Fruit fly (Drosophila melanogaster) whole organism, prepupa: ENCODE measurements around the gene GC.

ENCODE experiments used
- Blimp-1 ChIP-seq: fragments of 200-800 bp; sonication (Bioruptor generic); optimal IDR thresholded peaks from 3 replicates; lab custom pipeline; 2017; ENCODE audit warnings: missing biosample characterization, missing genetic modification characterization, mild to moderate bottlenecking, moderate library complexity, missing genetic modification reagents
- CG10631 ChIP-seq: fragments of 200-800 bp; sonication (Bioruptor generic); optimal IDR thresholded peaks from 2 replicates; lab custom pipeline; 2016; ENCODE audit warnings: missing biosample characterization, missing genetic modification characterization
- CG11294 ChIP-seq: fragments of 200-800 bp; sonication (Bioruptor generic); IDR thresholded peaks from 2 replicates; pipeline ENCODE4 v1.3.6; 2022; ENCODE audit warnings: missing biosample characterization, missing genetic modification characterization
- CG11762 ChIP-seq: fragments of 200-800 bp; sonication (Bioruptor generic); optimal IDR thresholded peaks from 3 replicates; lab custom pipeline; 2016; ENCODE audit warnings: missing biosample characterization, missing genetic modification characterization; ENCODE audit not compliant: insufficient read depth
- CG11902 ChIP-seq: fragments of 200-800 bp; sonication (Bioruptor generic); optimal IDR thresholded peaks from 3 replicates; lab custom pipeline; 2016; ENCODE audit warnings: missing biosample characterization, missing genetic modification characterization
- CG15336 ChIP-seq: fragments of 200-800 bp; sonication (Bioruptor generic); IDR thresholded peaks from 2 replicates; pipeline ENCODE4 v1.3.6; 2022; ENCODE audit warnings: missing biosample characterization, missing genetic modification characterization
- CG1621 ChIP-seq: fragments of 200-800 bp; sonication (Bioruptor generic); optimal IDR thresholded peaks from 3 replicates; lab custom pipeline; 2018; ENCODE audit warnings: missing biosample characterization, mild to moderate bottlenecking, missing genetic modification characterization
- CG16779 ChIP-seq: fragments of 200-800 bp; sonication (Bioruptor generic); optimal IDR thresholded peaks from 3 replicates; lab custom pipeline; 2017; ENCODE audit warnings: missing biosample characterization, mild to moderate bottlenecking, missing genetic modification characterization
- CG3032 ChIP-seq: fragments of 200-800 bp; optimal IDR thresholded peaks from 2 replicates; lab custom pipeline; 2019; ENCODE audit warnings: missing biosample characterization, mild to moderate bottlenecking, missing genetic modification characterization, moderate library complexity
- CG31627 ChIP-seq: fragments of 200-800 bp; sonication (Bioruptor generic); optimal IDR thresholded peaks from 3 replicates; lab custom pipeline; 2016; ENCODE audit warnings: missing biosample characterization, missing genetic modification characterization
- CG32006 ChIP-seq: fragments of 200-800 bp; sonication (Bioruptor generic); optimal IDR thresholded peaks from 3 replicates; lab custom pipeline; 2017; ENCODE audit warnings: missing biosample characterization, mild to moderate bottlenecking, missing genetic modification characterization
- CG34406 ChIP-seq: fragments of 200-800 bp; sonication (Bioruptor generic); optimal IDR thresholded peaks from 3 replicates; lab custom pipeline; 2016; ENCODE audit warnings: missing biosample characterization, missing genetic modification characterization
- CG3919 ChIP-seq: fragments of 200-800 bp; sonication (Bioruptor generic); optimal IDR thresholded peaks from 3 replicates; lab custom pipeline; 2016; ENCODE audit warnings: missing biosample characterization, missing genetic modification characterization
- CG4318 ChIP-seq: fragments of 200-800 bp; sonication (Bioruptor generic); optimal IDR thresholded peaks from 3 replicates; lab custom pipeline; 2017; ENCODE audit warnings: missing biosample characterization, mild to moderate bottlenecking, missing genetic modification characterization
- CG6276 ChIP-seq: fragments of 200-800 bp; sonication (Bioruptor generic); optimal IDR thresholded peaks from 2 replicates; lab custom pipeline; 2017; ENCODE audit warnings: missing biosample characterization, mild to moderate bottlenecking, missing genetic modification characterization
- CG6792 ChIP-seq: fragments of 200-800 bp; sonication (Bioruptor generic); optimal IDR thresholded peaks from 3 replicates; lab custom pipeline; 2016; ENCODE audit warnings: missing biosample characterization, missing genetic modification characterization
- CG6854 ChIP-seq: fragments of 200-800 bp; sonication (Bioruptor generic); optimal IDR thresholded peaks from 2 replicates; lab custom pipeline; 2017; ENCODE audit warnings: missing biosample characterization, mild to moderate bottlenecking, missing genetic modification characterization
- CG7368 ChIP-seq: fragments of 200-800 bp; sonication (Bioruptor generic); optimal IDR thresholded peaks from 3 replicates; lab custom pipeline; 2016; ENCODE audit warnings: missing biosample characterization, missing genetic modification characterization
- CG8319 ChIP-seq: fragments of 200-800 bp; sonication (Bioruptor generic); optimal IDR thresholded peaks from 3 replicates; lab custom pipeline; 2016; ENCODE audit warnings: missing biosample characterization, missing genetic modification characterization
- Eip75B ChIP-seq: fragments of 200-800 bp; sonication (Bioruptor generic); optimal IDR thresholded peaks from 3 replicates; lab custom pipeline; 2016; ENCODE audit warnings: missing biosample characterization, missing genetic modification characterization
- Eip78C ChIP-seq: fragments of 200-800 bp; sonication (Bioruptor generic); peaks from one replicate; lab custom pipeline; 2016; ENCODE audit warnings: missing biosample characterization, missing genetic modification characterization
- Eip93F ChIP-seq: fragments of 200-800 bp; sonication (Bioruptor generic); optimal IDR thresholded peaks from 2 replicates; lab custom pipeline; 2016; ENCODE audit warnings: missing biosample characterization, mild to moderate bottlenecking, missing genetic modification characterization
- Ets96B ChIP-seq: fragments of 200-800 bp; optimal IDR thresholded peaks from 2 replicates; lab custom pipeline; 2019; ENCODE audit warnings: missing biosample characterization, mild to moderate bottlenecking, missing genetic modification characterization, moderate library complexity
- Gug ChIP-seq: fragments of 200-800 bp; sonication (Bioruptor generic); IDR thresholded peaks from 2 replicates; pipeline ENCODE4 v1.3.6; 2022; ENCODE audit warnings: missing biosample characterization, missing genetic modification characterization
- Hr38 ChIP-seq: sonication (Bioruptor generic); optimal IDR thresholded peaks from 2 replicates; lab custom pipeline; 2016; ENCODE audit warnings: missing biosample characterization, missing genetic modification characterization
- Lpt ChIP-seq: fragments of 200-800 bp; sonication (Bioruptor generic); optimal IDR thresholded peaks from 3 replicates; lab custom pipeline; 2016; ENCODE audit warnings: missing biosample characterization, missing genetic modification characterization
- Met ChIP-seq: fragments of 200-800 bp; sonication (Bioruptor generic); optimal IDR thresholded peaks from 3 replicates; lab custom pipeline; 2016; ENCODE audit warnings: missing biosample characterization, missing genetic modification characterization
- OdsH ChIP-seq: fragments of 200-800 bp; sonication (Bioruptor generic); optimal IDR thresholded peaks from 3 replicates; lab custom pipeline; 2016; ENCODE audit warnings: missing biosample characterization, missing genetic modification characterization
- Smox ChIP-seq: fragments of 200-800 bp; sonication (Bioruptor generic); optimal IDR thresholded peaks from 3 replicates; lab custom pipeline; 2016; ENCODE audit warnings: missing biosample characterization, missing genetic modification characterization
- Sox14 ChIP-seq: fragments of 200-800 bp; sonication (Bioruptor generic); optimal IDR thresholded peaks from 3 replicates; lab custom pipeline; 2016; ENCODE audit warnings: missing biosample characterization, missing genetic modification characterization
- Sox15 ChIP-seq: fragments of 200-800 bp; sonication (Bioruptor generic); optimal IDR thresholded peaks from 3 replicates; lab custom pipeline; 2016; ENCODE audit warnings: missing biosample characterization, missing genetic modification characterization
- achi ChIP-seq: fragments of 200-800 bp; sonication (Bioruptor generic); optimal IDR thresholded peaks from 3 replicates; lab custom pipeline; 2016; ENCODE audit warnings: missing biosample characterization, missing genetic modification characterization
- cyc ChIP-seq: fragments of 200-800 bp; sonication (Bioruptor generic); optimal IDR thresholded peaks from 3 replicates; lab custom pipeline; 2016; ENCODE audit warnings: missing biosample characterization, missing genetic modification characterization
- dsx ChIP-seq: fragments of 200-800 bp; optimal IDR thresholded peaks from 3 replicates; lab custom pipeline; 2019; ENCODE audit warnings: missing biosample characterization, mild to moderate bottlenecking, missing genetic modification characterization, moderate library complexity; ENCODE audit not compliant: poor library complexity, severe bottlenecking
- esn ChIP-seq: fragments of 200-800 bp; sonication (Bioruptor generic); optimal IDR thresholded peaks from 2 replicates; lab custom pipeline; 2016; ENCODE audit warnings: missing biosample characterization, mild to moderate bottlenecking, missing genetic modification characterization, moderate library complexity
- fd59A ChIP-seq: fragments of 200-800 bp; sonication (Bioruptor generic); optimal IDR thresholded peaks from 2 replicates; lab custom pipeline; 2017; ENCODE audit warnings: missing biosample characterization, mild to moderate bottlenecking, missing genetic modification characterization, missing genetic modification reagents
- fd85E ChIP-seq: fragments of 200-800 bp; sonication (Bioruptor generic); optimal IDR thresholded peaks from 3 replicates; lab custom pipeline; 2016; ENCODE audit warnings: missing biosample characterization, missing genetic modification characterization
- fkh ChIP-seq: fragments of 200-800 bp; sonication (Bioruptor generic); optimal IDR thresholded peaks from 3 replicates; lab custom pipeline; 2017; ENCODE audit warnings: missing biosample characterization, mild to moderate bottlenecking, missing genetic modification characterization, moderate library complexity
- net ChIP-seq: fragments of 200-800 bp; sonication (Bioruptor generic); optimal IDR thresholded peaks from 3 replicates; lab custom pipeline; 2016; ENCODE audit warnings: missing biosample characterization, missing genetic modification characterization
- pdm3 ChIP-seq: fragments of 200-800 bp; sonication (Bioruptor generic); optimal IDR thresholded peaks from 3 replicates; lab custom pipeline; 2016; ENCODE audit warnings: missing biosample characterization, missing genetic modification characterization
- spab ChIP-seq: fragments of 200-800 bp; sonication (Bioruptor generic); optimal IDR thresholded peaks from 2 replicates; lab custom pipeline; 2017; ENCODE audit warnings: missing biosample characterization, mild to moderate bottlenecking, missing genetic modification characterization, missing genetic modification reagents
- svp ChIP-seq: fragments of 200-800 bp; sonication (Bioruptor generic); peaks from one replicate; lab custom pipeline; 2016; ENCODE audit warnings: missing biosample characterization, missing genetic modification characterization
- topi ChIP-seq: fragments of 200-800 bp; sonication (Bioruptor generic); optimal IDR thresholded peaks from 3 replicates; lab custom pipeline; 2016; ENCODE audit warnings: missing biosample characterization, missing genetic modification characterization
- vri ChIP-seq: fragments of 200-800 bp; sonication (Bioruptor generic); optimal IDR thresholded peaks from 3 replicates; lab custom pipeline; 2016; ENCODE audit warnings: missing biosample characterization, mild to moderate bottlenecking, missing genetic modification characterization

Gene GC

dm6 chr3L:1636886-1637285 lies 7.8 kb upstream of the GC start:
- TF ChIP-seq topi (GFP tag; lab: Kevin White, UChicago) (no peak), CG11294 (GFP tag; lab: Robert Waterston, UW) (no peak), CG4318 (no peak), CG3919 (GFP tag; lab: Kevin White, UChicago) (no peak), fd59A (no peak), OdsH (GFP tag; lab: Kevin White, UChicago) (no peak), CG6792 (GFP tag; lab: Kevin White, UChicago) (no peak), Gug (GFP tag; lab: Robert Waterston, UW) (no peak), Met (no peak), CG8319 (GFP tag; lab: Kevin White, UChicago) (no peak), svp (GFP tag; lab: Kevin White, UChicago) (no peak), CG3032 (tag; lab: Kevin White, UChicago) (no peak), fd85E (no peak), CG6276 (no peak), achi (GFP tag; lab: Kevin White, UChicago) (no peak), CG31627 (GFP tag; lab: Kevin White, UChicago) (no peak), CG15336 (GFP tag; lab: Robert Waterston, UW) (no peak), Sox15 (GFP tag; lab: Kevin White, UChicago) (no peak), cyc (no peak), net (GFP tag; lab: Kevin White, UChicago) (no peak)
- TF ChIP-seq, all 60 proteins: peak for 0

- TF ChIP-seq CG11902 (GFP tag; lab: Kevin White, UChicago) (no peak), svp (GFP tag; lab: Kevin White, UChicago) (peak; percentile 29)
These were observed 780 bp downstream of the GC start, which contains the start of gene CG13928 for dm6 chr3L:1628176-1628866. Gene CG13928 (minus strand): TSS chr3L:1628377.

- TF ChIP-seq CG4318, result no peak
- TF ChIP-seq pdm3 (GFP tag; lab: Kevin White, UChicago), result no peak
- no peak for TF ChIP-seq Eip93F (GFP tag; lab: Kevin White, UChicago)
- TF ChIP-seq svp (GFP tag; lab: Kevin White, UChicago), result peak; percentile 38
- TF ChIP-seq, all 60 proteins: peak for 1
These were observed 2.2 kb downstream of the GC start for dm6 chr3L:1626924-1627323.

- peak; percentile 84 for TF ChIP-seq svp (GFP tag; lab: Kevin White, UChicago)
- no peak for TF ChIP-seq CG10631 (GFP tag; lab: Kevin White, UChicago)
- no peak for TF ChIP-seq CG7368 (GFP tag; lab: Kevin White, UChicago)
- no peak for TF ChIP-seq CG8319 (GFP tag; lab: Kevin White, UChicago)
- no peak for TF ChIP-seq CG11762
- TF ChIP-seq Hr38 (GFP tag; lab: Kevin White, UChicago), result no peak
- peak; percentile 23 for TF ChIP-seq Smox
- peak; percentile 27 for TF ChIP-seq achi (GFP tag; lab: Kevin White, UChicago)
- no peak for TF ChIP-seq CG15336 (GFP tag; lab: Robert Waterston, UW)
- no peak for TF ChIP-seq esn (GFP tag; lab: Kevin White, UChicago)
- TF ChIP-seq Sox14, result peak; percentile 47
- no peak for TF ChIP-seq CG1621 (tag; lab: Kevin White, UChicago)
- no peak for TF ChIP-seq CG34406
- no peak for TF ChIP-seq dsx (GFP tag; lab: Kevin White, UChicago)
- TF ChIP-seq Met, result no peak
- no peak for TF ChIP-seq Ets96B (tag; lab: Kevin White, UChicago)
- peak; percentile 23 for TF ChIP-seq CG32006
- peak; percentile 45 for TF ChIP-seq Eip75B
- TF ChIP-seq cyc, result peak; percentile 49
- no peak for TF ChIP-seq CG4318
- TF ChIP-seq fkh (GFP tag; lab: Kevin White, UChicago), result no peak
- no peak for TF ChIP-seq Blimp-1
- peak; percentile 11 for TF ChIP-seq CG6854 (GFP tag; lab: Kevin White, UChicago)
- TF ChIP-seq Lpt (GFP tag; lab: Kevin White, UChicago), result no peak
- TF ChIP-seq CG16779 (tag; lab: Kevin White, UChicago), result no peak
- TF ChIP-seq vri, result peak; percentile 77
- TF ChIP-seq Eip78C, result no peak
- TF ChIP-seq CG11294 (GFP tag; lab: Robert Waterston, UW), result no peak
- no peak for TF ChIP-seq spab
These were observed 10.9 kb downstream of the GC start, which contains the start of the genes CG13926, ABCB7 and CG33230 for dm6 chr3L:1618116-1618727. Gene CG13926 (minus strand): TSS chr3L:1618158. Gene ABCB7 (plus strand): TSS chr3L:1618414. Gene CG33230 (plus strand): TSS chr3L:1618414.
